Worm (Caenorhabditis elegans): ENCODE measurements around the gene pqe-1.

The pqe-1 gene

ce11 chrIII:5334517-5335049 is 23.5 kb downstream of the pqe-1 start:
- no peak for TF ChIP-seq madf-8 (GFP tag; conservative IDR thresholded peaks at IDR 0.05)
- 0 out of 2 replicates have a peak, but pooled peaks have one; percentile 13 for TF ChIP-seq cebp-1 (GFP tag; IDR thresholded peaks at IDR 0.05)
- no peak for TF ChIP-seq cebp-1 (tag; optimal IDR thresholded peaks at IDR 0.05)
- 0 out of 2 replicates have a peak, but pooled peaks have one; percentile 28 for TF ChIP-seq dox-1 (GFP tag; IDR thresholded peaks at IDR 0.05)
- peak; percentile 60 for TF ChIP-seq nhr-80 (tag; optimal IDR thresholded peaks at IDR 0.05)

- TF ChIP-seq sptf-2 (GFP tag; optimal IDR thresholded peaks at IDR 0.05) (no peak), hsf-1 (GFP tag; IDR thresholded peaks at IDR 0.05) (no peak), ztf-28 (GFP tag; IDR thresholded peaks at IDR 0.05) (no peak), dpl-1 (GFP tag; optimal IDR thresholded peaks at IDR 0.05) (no peak)
These were observed 27.7 kb downstream of the pqe-1 start for ce11 chrIII:5338787-5339186.

- TF ChIP-seq nfya-2 (GFP tag; IDR thresholded peaks at IDR 0.05) (no peak), hrde-1 (tag; optimal IDR thresholded peaks at IDR 0.05; ENCODE audit: borderline replicate concordance) (no peak), F52B5.7 (tag; optimal IDR thresholded peaks at IDR 0.05) (no peak), rpc-1 (optimal IDR thresholded peaks at IDR 0.05) (no peak), rpc-1 (tag; optimal IDR thresholded peaks at IDR 0.05) (no peak), fkh-3 (tag; optimal IDR thresholded peaks at IDR 0.05) (no peak), lin-26 (GFP tag; IDR thresholded peaks at IDR 0.05) (no peak), athp-1 (tag; optimal IDR thresholded peaks at IDR 0.05) (no peak), B0261.1 (tag; optimal IDR thresholded peaks at IDR 0.05) (no peak)
These were observed 29.5 kb downstream of the pqe-1 start for ce11 chrIII:5340530-5340929.

- TF ChIP-seq cebp-1 (GFP tag; IDR thresholded peaks at IDR 0.05) (no peak), cebp-1 (tag; optimal IDR thresholded peaks at IDR 0.05) (peak; percentile 49), ama-1 (optimal IDR thresholded peaks at IDR 0.05) (no peak), ama-1 (GFP tag; optimal IDR thresholded peaks at IDR 0.05) (no peak)
These were observed 30.3 kb downstream of the pqe-1 start, which contains the start of gene ZK121.2 for ce11 chrIII:5341382-5341781. Gene ZK121.2, plus strand, starts transcription at chrIII:5341682.

ce11 chrIII:5343555-5343954 is 32.5 kb downstream of the pqe-1 start:
- TF ChIP-seq ztf-25 (GFP tag; IDR thresholded peaks at IDR 0.05), result no peak
- TF ChIP-seq ceh-27 (GFP tag; optimal IDR thresholded peaks at IDR 0.05), result no peak
- TF ChIP-seq chd-7 (tag; optimal IDR thresholded peaks at IDR 0.05), result no peak
- no peak for TF ChIP-seq ceh-79 (tag; optimal IDR thresholded peaks at IDR 0.05)
- no peak for TF ChIP-seq Y56A3A.18 (GFP tag; IDR thresholded peaks at IDR 0.05)
- TF ChIP-seq tbp1 (GFP tag; optimal IDR thresholded peaks at IDR 0.05), result no peak
- TF ChIP-seq madf-10 (tag; optimal IDR thresholded peaks at IDR 0.05), result no peak
- TF ChIP-seq ceh-91 (GFP tag; IDR thresholded peaks at IDR 0.05), result no peak
- no peak for TF ChIP-seq snpc-3.4 (tag; optimal IDR thresholded peaks at IDR 0.05)
- TF ChIP-seq madf-8 (GFP tag; conservative IDR thresholded peaks at IDR 0.05), result no peak
- no peak for TF ChIP-seq attf-5 (GFP tag; optimal IDR thresholded peaks at IDR 0.05)
- no peak for TF ChIP-seq hlh-26 (GFP tag; conservative IDR thresholded peaks at IDR 0.05)
- TF ChIP-seq ztf-18 (tag; optimal IDR thresholded peaks at IDR 0.05), result no peak
- no peak for TF ChIP-seq athp-1 (tag; optimal IDR thresholded peaks at IDR 0.05)
- no peak for TF ChIP-seq cebp-1 (GFP tag; IDR thresholded peaks at IDR 0.05)
- no peak for TF ChIP-seq cebp-1 (tag; optimal IDR thresholded peaks at IDR 0.05)
- no peak for TF ChIP-seq madf-3 (GFP tag; IDR thresholded peaks at IDR 0.05)
- no peak for TF ChIP-seq hlh-12 (tag; optimal IDR thresholded peaks at IDR 0.05)
- no peak for TF ChIP-seq ZK185.1 (tag; optimal IDR thresholded peaks at IDR 0.05; ENCODE audit: poor library complexity, severe bottlenecking)
- no peak for TF ChIP-seq xnd-1 (tag; optimal IDR thresholded peaks at IDR 0.05)
- TF ChIP-seq C06A6.2 (GFP tag; conservative IDR thresholded peaks at IDR 0.05), result no peak

Data from whole organism, young adult.